Worm (Caenorhabditis elegans): Measurements from ENCODE around the gene lro-1.

The lro-1 gene

DNA sequence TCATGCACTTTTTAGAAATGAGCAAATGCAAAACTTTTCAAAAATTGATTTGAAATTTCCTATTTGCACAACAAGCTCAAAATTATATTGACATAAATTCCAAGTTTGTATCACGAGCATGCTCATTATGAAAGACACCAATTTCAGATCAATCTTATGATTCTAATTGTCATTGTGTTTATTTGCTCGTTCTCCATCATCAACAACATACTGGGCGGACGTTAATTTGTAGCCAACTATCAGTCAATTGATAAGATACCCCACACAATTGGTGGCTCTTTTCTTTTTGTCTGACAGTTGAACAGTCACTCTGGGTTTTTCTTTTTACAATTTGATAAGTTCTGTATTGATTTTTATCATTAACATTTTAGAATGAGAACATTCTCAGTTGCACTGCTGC is at the start of gene lro-1:
Gene lro-1, plus strand, starts transcription at position 372 of the 400 bp plus-strand sequence.
- TF ChIP-seq lsy-2 (tag; optimal IDR thresholded peaks at IDR 0.05) (no peak), ham-2 (GFP tag; optimal IDR thresholded peaks at IDR 0.05) (no peak)

DNA sequence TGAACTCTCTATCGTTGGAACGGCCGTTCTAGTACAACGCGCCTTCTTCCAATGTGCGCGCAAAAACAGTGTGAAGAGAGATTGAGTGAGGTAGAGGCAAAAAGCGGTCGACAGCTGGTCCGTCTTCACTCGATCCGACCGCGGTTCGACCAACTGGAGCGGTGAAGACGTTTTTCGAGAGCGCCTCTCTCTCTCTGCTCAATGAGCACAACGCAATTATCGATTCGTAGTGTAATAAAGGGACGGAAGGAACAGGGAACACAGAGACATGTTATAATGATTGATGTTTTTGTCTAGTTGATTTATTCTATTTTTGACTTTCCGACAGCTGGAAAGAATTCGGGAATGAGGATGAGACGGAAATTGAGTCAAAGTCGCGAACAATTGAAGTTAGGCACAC is 47.0 kb upstream of the lro-1 start:
- TF ChIP-seq nhr-28 (tag; optimal IDR thresholded peaks at IDR 0.05): no peak
- TF ChIP-seq unc-62 (GFP tag; optimal IDR thresholded peaks at IDR 0.05): peak; percentile 96
- peak; percentile 28 for TF ChIP-seq lin-13 (tag; optimal IDR thresholded peaks at IDR 0.05)
- no peak for TF ChIP-seq ham-2 (GFP tag; optimal IDR thresholded peaks at IDR 0.05)
- peak; percentile 93 for TF ChIP-seq hlh-1 (tag; optimal IDR thresholded peaks at IDR 0.05)
- TF ChIP-seq mab-5 (tag; optimal IDR thresholded peaks at IDR 0.05): peak; percentile 82
- TF ChIP-seq M03D4.4 (tag; optimal IDR thresholded peaks at IDR 0.05): no peak
- peak; percentile 82 for TF ChIP-seq cnd-1 (tag; optimal IDR thresholded peaks at IDR 0.05)
- peak; percentile 72 for TF ChIP-seq unc-120 (tag; optimal IDR thresholded peaks at IDR 0.05; ENCODE audit: poor library complexity, severe bottlenecking)
- peak; percentile 28 for TF ChIP-seq lin-32 (GFP tag; optimal IDR thresholded peaks at IDR 0.05)

ce11 chrX:6230669-6231068 is 41.2 kb upstream of the lro-1 start, which contains the start of gene lite-1:
Gene lite-1 (minus strand): TSS chrX:6230769.
- TF ChIP-seq tbx-8 (GFP tag; optimal IDR thresholded peaks at IDR 0.05) (no peak), elt-1 (tag; optimal IDR thresholded peaks at IDR 0.05; ENCODE audit: borderline replicate concordance, insufficient read depth) (no peak)

ce11 chrX:6232998-6233626 is 38.8 kb upstream of the lro-1 start, which contains the start of gene C14F11.4:
Gene C14F11.4 (minus strand): TSS chrX:6233048.
- TF ChIP-seq hlh-1 (tag; optimal IDR thresholded peaks at IDR 0.05) (no peak), mep-1 (tag; optimal IDR thresholded peaks at IDR 0.05) (no peak), bed-3 (GFP tag; optimal IDR thresholded peaks at IDR 0.05) (no peak), sptf-1 (tag; optimal IDR thresholded peaks at IDR 0.05) (no peak), lsy-2 (tag; optimal IDR thresholded peaks at IDR 0.05) (no peak), ham-2 (GFP tag; optimal IDR thresholded peaks at IDR 0.05) (no peak), cnd-1 (tag; optimal IDR thresholded peaks at IDR 0.05) (no peak), drap-1 (GFP tag; optimal IDR thresholded peaks at IDR 0.05) (no peak), unc-62 (GFP tag; optimal IDR thresholded peaks at IDR 0.05) (no peak), ceh-43 (GFP tag; optimal IDR thresholded peaks at IDR 0.05) (no peak), mls-2 (tag; optimal IDR thresholded peaks at IDR 0.05) (no peak), ceh-83 (GFP tag; optimal IDR thresholded peaks at IDR 0.05) (no peak), snpc-4 (tag; optimal IDR thresholded peaks at IDR 0.05) (no peak)

DNA sequence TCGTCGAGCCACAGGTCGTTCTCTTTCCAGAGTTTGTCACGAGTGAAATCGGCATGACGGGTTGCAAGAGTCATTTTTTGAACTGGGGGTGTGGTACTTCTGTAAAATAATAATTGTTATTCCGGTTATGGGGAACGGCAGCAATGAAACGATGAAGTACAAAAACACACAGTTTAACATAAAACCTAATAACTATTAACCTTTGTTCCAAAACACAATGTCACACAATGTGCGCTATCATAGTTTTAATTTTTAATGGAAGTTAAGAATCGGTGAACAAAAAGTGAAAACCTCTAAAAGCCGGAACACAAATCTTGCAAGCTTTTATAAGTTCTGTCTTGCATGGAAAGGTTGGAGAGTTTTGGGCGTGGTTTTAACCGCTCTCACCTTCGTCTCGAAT is 36.4 kb upstream of the lro-1 start, which contains the start of gene hsp-43:
Gene hsp-43, minus strand, starts transcription at position 101 of the 400 bp plus-strand sequence.
- TF ChIP-seq ceh-39 (tag; optimal IDR thresholded peaks at IDR 0.05) (no peak), nhr-12 (tag; optimal IDR thresholded peaks at IDR 0.05) (no peak), elt-1 (tag; optimal IDR thresholded peaks at IDR 0.05; ENCODE audit: borderline replicate concordance, insufficient read depth) (no peak), unc-120 (tag; optimal IDR thresholded peaks at IDR 0.05; ENCODE audit: poor library complexity, severe bottlenecking) (no peak), blmp-1 (tag; optimal IDR thresholded peaks at IDR 0.05) (no peak)

DNA sequence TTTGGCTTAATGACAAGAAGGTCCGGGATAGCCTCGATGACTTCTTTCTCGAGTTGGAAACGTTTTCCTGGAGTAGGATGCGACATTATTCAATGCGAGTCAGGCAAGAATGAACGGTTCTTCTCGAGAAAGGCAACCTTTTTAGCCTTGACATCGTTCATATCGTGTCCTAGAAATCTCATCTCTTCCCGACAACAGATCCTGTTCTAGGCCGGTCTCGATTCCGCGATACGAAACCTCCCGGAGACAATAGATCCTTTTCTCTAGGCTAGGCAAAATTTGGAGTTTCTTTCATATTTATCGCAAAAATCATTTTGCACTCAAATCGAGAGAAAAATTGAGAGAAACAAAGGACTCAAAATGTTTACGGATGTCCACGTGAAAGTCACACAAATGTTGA is 32.9 kb upstream of the lro-1 start, which contains the start of gene rml-3:
Gene rml-3, minus strand, starts transcription at position 93 of the 400 bp plus-strand sequence.
- TF ChIP-seq snpc-4 (tag; optimal IDR thresholded peaks at IDR 0.05): no peak
- TF ChIP-seq drap-1 (GFP tag; optimal IDR thresholded peaks at IDR 0.05): no peak
- no peak for TF ChIP-seq tbx-8 (GFP tag; optimal IDR thresholded peaks at IDR 0.05)
- no peak for TF ChIP-seq unc-39 (tag; optimal IDR thresholded peaks at IDR 0.05)
- TF ChIP-seq elt-1 (tag; optimal IDR thresholded peaks at IDR 0.05; ENCODE audit: borderline replicate concordance, insufficient read depth): peak; percentile 77
- no peak for TF ChIP-seq nhr-2 (tag; optimal IDR thresholded peaks at IDR 0.05)
- no peak for TF ChIP-seq sem-2 (GFP tag; optimal IDR thresholded peaks at IDR 0.05)
- TF ChIP-seq ceh-43 (GFP tag; optimal IDR thresholded peaks at IDR 0.05): no peak
